Worm (Caenorhabditis elegans) whole organism, L1 larva: ENCODE results near the gene F07A11.4.

Experiments
- C34B4.2 ChIP-seq: sonication (generic microtip); optimal IDR thresholded peaks from 2 replicates; lab custom pipeline; 2017; ENCODE audit warnings: mild to moderate bottlenecking, missing genetic modification characterization, missing compliant biosample characterization
- F16B12.6 ChIP-seq: fragments of 150-350 bp; optimal IDR thresholded peaks from 2 replicates; lab custom pipeline; 2014; ENCODE audit warnings: missing biosample characterization, missing genetic modification characterization
- Y116A8C.19 ChIP-seq: sonication (generic microtip); optimal IDR thresholded peaks from 2 replicates; lab custom pipeline; 2016; ENCODE audit warnings: missing compliant biosample characterization, missing genetic modification characterization, borderline replicate concordance
- aha-1 ChIP-seq: fragments of 150-350 bp; optimal IDR thresholded peaks from 2 replicates; lab custom pipeline; 2014; ENCODE audit warnings: missing biosample characterization, missing genetic modification characterization
- aly-2 ChIP-seq: fragments of 150-350 bp; optimal IDR thresholded peaks from 2 replicates; lab custom pipeline; 2014; ENCODE audit warnings: missing biosample characterization, missing genetic modification characterization
- ama-1 ChIP-seq: fragments of 150-350 bp; optimal IDR thresholded peaks from 2 replicates; lab custom pipeline; 2014
- blmp-1 ChIP-seq: fragments of 150-350 bp; optimal IDR thresholded peaks from 2 replicates; lab custom pipeline; 2014; ENCODE audit warnings: missing biosample characterization, missing genetic modification characterization
- ceh-63 ChIP-seq: fragments of 200-800 bp; sonication (Bioruptor generic); optimal IDR thresholded peaks from 2 replicates; lab custom pipeline; 2018; ENCODE audit warnings: mild to moderate bottlenecking, missing genetic modification characterization, missing compliant biosample characterization
- ceh-8 ChIP-seq: fragments of 200-800 bp; sonication (Bioruptor generic); optimal IDR thresholded peaks from 2 replicates; lab custom pipeline; 2018; ENCODE audit warnings: mild to moderate bottlenecking, missing genetic modification characterization, moderate library complexity, missing compliant biosample characterization
- ceh-88 ChIP-seq: fragments of 200-800 bp; sonication (Bioruptor generic); IDR thresholded peaks from 2 replicates; pipeline ENCODE4 v1.3.6; 2022; ENCODE audit warnings: missing genetic modification characterization, missing compliant biosample characterization
- ceh-90 ChIP-seq: sonication (generic microtip); optimal IDR thresholded peaks from 2 replicates; lab custom pipeline; 2016; ENCODE audit warnings: missing genetic modification characterization, missing compliant biosample characterization
- ces-1 ChIP-seq: fragments of 150-350 bp; optimal IDR thresholded peaks from 2 replicates; lab custom pipeline; 2014; ENCODE audit warnings: missing biosample characterization, missing genetic modification reagents, missing genetic modification characterization
- dpl-1 ChIP-seq, 3 experiments: fragments of 150-350 bp in 2 of 3; sonication (generic microtip) in 1 of 3; optimal IDR thresholded peaks; 2 replicates each; lab custom pipeline; 2014 to 2017; ENCODE audit warnings: missing biosample characterization in 3 of 3, missing genetic modification characterization in 3 of 3, missing genetic modification reagents in 3 of 3
- efl-1 ChIP-seq, 4 experiments: fragments of 150-350 bp; optimal IDR thresholded peaks in 3 of 4; peaks in 1 of 4; 1 replicate in 1 of 4; 2 replicates in 3 of 4; lab custom pipeline; 2014; ENCODE audit warnings: missing biosample characterization in 2 of 4, missing genetic modification characterization in 2 of 4, missing genetic modification reagents in 2 of 4
- efl-3 ChIP-seq: fragments of 200-800 bp; sonication (Bioruptor generic); optimal IDR thresholded peaks from 2 replicates; lab custom pipeline; 2018; ENCODE audit warnings: mild to moderate bottlenecking, missing genetic modification characterization, missing compliant biosample characterization
- egl-13 ChIP-seq: sonication (generic microtip); optimal IDR thresholded peaks from 2 replicates; lab custom pipeline; 2016; ENCODE audit warnings: missing genotype, missing genetic modification reagents, missing genetic modification characterization, missing compliant biosample characterization
- elt-2 ChIP-seq: sonication (generic microtip); optimal IDR thresholded peaks from 2 replicates; lab custom pipeline; 2016; ENCODE audit warnings: missing genetic modification characterization, mild to moderate bottlenecking, inconsistent platforms, missing compliant biosample characterization, missing genetic modification reagents
- elt-3 ChIP-seq, 6 experiments: fragments of 150-350 bp in 1 of 6; sonication (generic microtip); optimal IDR thresholded peaks; 2 replicates each; lab custom pipeline; 2017 to 2018; ENCODE audit warnings: missing biosample characterization in 6 of 6, missing genetic modification characterization in 6 of 6, inconsistent platforms in 1 of 6
- ets-5 ChIP-seq: fragments of 200-800 bp; sonication (Bioruptor generic); IDR thresholded peaks from 2 replicates; pipeline ENCODE4 v1.3.6; 2022; ENCODE audit warnings: missing genetic modification characterization, missing compliant biosample characterization
- fos-1 ChIP-seq: fragments of 150-350 bp; optimal IDR thresholded peaks from 2 replicates; lab custom pipeline; 2014; ENCODE audit warnings: missing biosample characterization, missing genetic modification characterization
- grh-1 ChIP-seq: fragments of 200-800 bp; sonication (Bioruptor generic); IDR thresholded peaks from 2 replicates; pipeline ENCODE4 v1.3.6; 2022; ENCODE audit warnings: missing genetic modification reagents, missing genetic modification characterization, missing compliant biosample characterization
- hlh-17 ChIP-seq: fragments of 200-800 bp; sonication (Bioruptor generic); optimal IDR thresholded peaks from 2 replicates; lab custom pipeline; 2018; ENCODE audit warnings: missing genetic modification characterization, mild to moderate bottlenecking, missing compliant biosample characterization, moderate library complexity, borderline replicate concordance
- hlh-4 ChIP-seq: sonication (generic microtip); optimal IDR thresholded peaks from 2 replicates; lab custom pipeline; 2016; ENCODE audit warnings: mild to moderate bottlenecking, missing genetic modification characterization, missing compliant biosample characterization
- hpl-2 ChIP-seq: fragments of 150-350 bp; optimal IDR thresholded peaks from 2 replicates; lab custom pipeline; 2014; ENCODE audit warnings: missing biosample characterization, missing genetic modification reagents, missing genetic modification characterization
- isw-1 ChIP-seq: fragments of 200-800 bp; sonication (Bioruptor generic); IDR thresholded peaks from 2 replicates; pipeline ENCODE4 v1.3.6; 2022; ENCODE audit warnings: missing genetic modification characterization, missing compliant biosample characterization
- lin-14 ChIP-seq: fragments of 200-800 bp; sonication (Bioruptor generic); optimal IDR thresholded peaks from 2 replicates; lab custom pipeline; 2018; ENCODE audit warnings: mild to moderate bottlenecking, missing genetic modification characterization, moderate library complexity, missing compliant biosample characterization
- lin-15B ChIP-seq: fragments of 150-350 bp; sonication (generic microtip); optimal IDR thresholded peaks from 3 replicates; lab custom pipeline; 2014; ENCODE audit warnings: missing biosample characterization, missing genetic modification characterization
- lin-39 ChIP-seq: fragments of 150-350 bp; optimal IDR thresholded peaks from 2 replicates; lab custom pipeline; 2014; ENCODE audit warnings: missing biosample characterization, missing genetic modification reagents, missing genetic modification characterization
- mab-9 ChIP-seq: fragments of 200-800 bp; sonication (Bioruptor generic); IDR thresholded peaks from 2 replicates; pipeline ENCODE4 v1.3.6; 2022; ENCODE audit warnings: missing genetic modification reagents, missing genetic modification characterization, missing compliant biosample characterization
- mep-1 ChIP-seq: fragments of 150-350 bp; optimal IDR thresholded peaks from 2 replicates; lab custom pipeline; 2014; ENCODE audit warnings: missing biosample characterization, missing genetic modification characterization
- nhr-19 ChIP-seq: fragments of 200-800 bp; sonication (Bioruptor generic); conservative IDR thresholded peaks from 2 replicates; pipeline ENCODE4 v1.3.6; 2022; ENCODE audit warnings: missing genetic modification characterization, missing compliant biosample characterization
- nhr-20 ChIP-seq: sonication (generic microtip); optimal IDR thresholded peaks from 2 replicates; lab custom pipeline; 2016; ENCODE audit warnings: mild to moderate bottlenecking, missing genetic modification characterization, missing compliant biosample characterization
- nhr-28 ChIP-seq: fragments of 150-350 bp; optimal IDR thresholded peaks from 2 replicates; lab custom pipeline; 2014; ENCODE audit warnings: missing biosample characterization, missing genetic modification characterization
- nhr-76 ChIP-seq: sonication (generic microtip); optimal IDR thresholded peaks from 2 replicates; lab custom pipeline; 2017; ENCODE audit warnings: missing biosample characterization, missing genetic modification characterization
- nhr-77 ChIP-seq: fragments of 150-350 bp; optimal IDR thresholded peaks from 2 replicates; lab custom pipeline; 2014; ENCODE audit warnings: missing biosample characterization, missing genetic modification characterization
- nhr-84 ChIP-seq: sonication (generic microtip); optimal IDR thresholded peaks from 2 replicates; lab custom pipeline; 2017; ENCODE audit warnings: missing biosample characterization, missing genetic modification characterization
- nhr-85 ChIP-seq: sonication (generic microtip); peaks from one replicate; lab custom pipeline; 2016; ENCODE audit warnings: missing genetic modification characterization, inconsistent platforms, missing compliant biosample characterization
- pag-3 ChIP-seq: sonication (generic microtip); optimal IDR thresholded peaks from 2 replicates; lab custom pipeline; 2017; ENCODE audit warnings: missing genetic modification characterization, mild to moderate bottlenecking, missing compliant biosample characterization, antibody characterized with exemption, borderline replicate concordance; ENCODE audit not compliant: insufficient read depth
- pax-3 ChIP-seq: fragments of 200-800 bp; sonication (Bioruptor generic); optimal IDR thresholded peaks from 2 replicates; lab custom pipeline; 2018; ENCODE audit warnings: mild to moderate bottlenecking, missing genetic modification characterization, moderate library complexity, missing compliant biosample characterization
- pqm-1 ChIP-seq: sonication (generic microtip); optimal IDR thresholded peaks from 3 replicates; lab custom pipeline; 2017; ENCODE audit warnings: missing biosample characterization, missing genetic modification characterization
- skn-1 ChIP-seq: fragments of 150-350 bp; optimal IDR thresholded peaks from 2 replicates; lab custom pipeline; 2014; ENCODE audit warnings: missing biosample characterization, missing genetic modification characterization
- snu-23 ChIP-seq: sonication (generic microtip); optimal IDR thresholded peaks from 2 replicates; lab custom pipeline; 2016; ENCODE audit warnings: missing genetic modification characterization, missing compliant biosample characterization
- swsn-7 ChIP-seq: sonication (generic microtip); optimal IDR thresholded peaks from 2 replicates; lab custom pipeline; 2016; ENCODE audit warnings: missing genetic modification characterization, missing compliant biosample characterization
- tbx-2 ChIP-seq: sonication (generic microtip); optimal IDR thresholded peaks from 2 replicates; lab custom pipeline; 2016; ENCODE audit warnings: missing genetic modification characterization, missing compliant biosample characterization
- tlp-1 ChIP-seq: fragments of 150-350 bp; optimal IDR thresholded peaks from 2 replicates; lab custom pipeline; 2014; ENCODE audit warnings: missing biosample characterization, missing genetic modification characterization
- unc-98 ChIP-seq: fragments of 200-800 bp; sonication (Bioruptor generic); IDR thresholded peaks from 2 replicates; pipeline ENCODE4 v1.3.6; 2022; ENCODE audit warnings: missing genetic modification characterization, missing compliant biosample characterization
- vab-15 ChIP-seq: sonication (generic microtip); optimal IDR thresholded peaks from 2 replicates; lab custom pipeline; 2017; ENCODE audit warnings: missing genotype, mild to moderate bottlenecking, missing genetic modification characterization, missing compliant biosample characterization
- ztf-4 ChIP-seq: fragments of 150-350 bp; optimal IDR thresholded peaks from 2 replicates; lab custom pipeline; 2014; ENCODE audit warnings: missing biosample characterization, missing genetic modification characterization

F07A11.4 gene

ce11 chrII:11619171-11619570, 18.4 kb downstream of the F07A11.4 start (continued):
- no peak for TF ChIP-seq Y116A8C.19 (tag; lab: Kevin White, UChicago)
- TF ChIP-seq ets-5 (GFP tag; lab: Robert Waterston, UW): no peak
- TF ChIP-seq tbx-2 (tag; lab: Kevin White, UChicago): peak; percentile 34
- TF ChIP-seq skn-1: no peak
- no peak for TF ChIP-seq aha-1 (tag; lab: Kevin White, UChicago)
- TF ChIP-seq snu-23 (GFP tag; lab: Kevin White, UChicago): peak; percentile 56
- TF ChIP-seq nhr-85 (tag; lab: Kevin White, UChicago): peak; percentile 87
- no peak for TF ChIP-seq isw-1 (GFP tag; lab: Robert Waterston, UW)
- no peak for TF ChIP-seq vab-15
- no peak for TF ChIP-seq hlh-4 (tag; lab: Kevin White, UChicago)
- TF ChIP-seq lin-15B (tag; lab: Kevin White, UChicago): no peak
- no peak for TF ChIP-seq mab-9
- TF ChIP-seq lin-14 (GFP tag; lab: Kevin White, UChicago): peak; percentile 83
- TF ChIP-seq lin-39 (tag; lab: Kevin White, UChicago): no peak
- TF ChIP-seq elt-2 (tag; lab: Kevin White, UChicago): peak; percentile 77
- TF ChIP-seq ceh-8 (GFP tag; lab: Kevin White, UChicago): no peak
- no peak for TF ChIP-seq unc-98 (GFP tag; lab: Robert Waterston, UW)
- no peak for TF ChIP-seq ces-1 (GFP tag; lab: Kevin White, UChicago)
- TF ChIP-seq elt-3 (tag; optimal IDR thresholded peaks at IDR 0.05; lab: Kevin White, UChicago): peak in 5 of 6 experiments; percentile 16 to 63 (median 55)
- TF ChIP-seq swsn-7 (tag; lab: Kevin White, UChicago): no peak
- TF ChIP-seq fos-1 (tag; lab: Kevin White, UChicago): no peak
- no peak for TF ChIP-seq hlh-17 (GFP tag; lab: Kevin White, UChicago)
- TF ChIP-seq grh-1 (GFP tag; lab: Robert Waterston, UW): no peak
- TF ChIP-seq ceh-88 (GFP tag; lab: Robert Waterston, UW): no peak
- no peak for TF ChIP-seq hpl-2 (GFP tag; lab: Kevin White, UChicago)
- no peak for TF ChIP-seq pqm-1
- no peak for TF ChIP-seq ceh-63
- peak; percentile 20 to 47 for TF ChIP-seq efl-1 (optimal IDR thresholded peaks at IDR 0.05; lab: Kevin White, UChicago)
- TF ChIP-seq efl-1 (GFP tag; optimal IDR thresholded peaks at IDR 0.05 in 1 of 2; lab: Kevin White, UChicago): peak in 1 of 2 experiments; percentile 88
- no peak for TF ChIP-seq ztf-4 (tag; lab: Kevin White, UChicago)
- no peak for TF ChIP-seq ceh-90 (tag; lab: Kevin White, UChicago)
- peak; percentile 66 for TF ChIP-seq blmp-1 (tag; lab: Kevin White, UChicago)
- no peak for TF ChIP-seq pag-3 (tag; lab: Kevin White, UChicago)
- TF ChIP-seq ama-1 (lab: Kevin White, UChicago): no peak
- TF ChIP-seq pax-3 (tag; lab: Kevin White, UChicago): no peak
- TF ChIP-seq aly-2 (tag; lab: Kevin White, UChicago): peak; percentile 52
- TF ChIP-seq nhr-28 (tag; lab: Kevin White, UChicago): no peak
- no peak for TF ChIP-seq C34B4.2 (tag; lab: Kevin White, UChicago)
- no peak for TF ChIP-seq dpl-1 (GFP tag; optimal IDR thresholded peaks at IDR 0.05; lab: Kevin White, UChicago)
- peak; percentile 63 for TF ChIP-seq nhr-20 (tag; lab: Kevin White, UChicago)
- no peak for TF ChIP-seq egl-13 (tag; lab: Kevin White, UChicago)
- no peak for TF ChIP-seq efl-3 (GFP tag; lab: Kevin White, UChicago)
- TF ChIP-seq nhr-84 (tag; lab: Kevin White, UChicago): no peak
- no peak for TF ChIP-seq tlp-1 (tag; lab: Kevin White, UChicago)
- TF ChIP-seq nhr-77: peak; percentile 33
- no peak for TF ChIP-seq nhr-19 (GFP tag; lab: Robert Waterston, UW)
- TF ChIP-seq nhr-76 (tag; lab: Kevin White, UChicago): peak; percentile 62
- no peak for TF ChIP-seq F16B12.6 (tag; lab: Kevin White, UChicago)
- TF ChIP-seq mep-1 (tag; lab: Kevin White, UChicago): peak; percentile 68
